Worm (Caenorhabditis elegans): ENCODE data around the gene F40G9.9.

ce11 chrIII:220368-220767 lies 48.9 kb upstream of the F40G9.9 start:
- no peak for TF ChIP-seq nhr-12 (tag; optimal IDR thresholded peaks at IDR 0.05)
- TF ChIP-seq elt-3 (tag; optimal IDR thresholded peaks at IDR 0.05) = no peak

Data from whole organism, mixed stage, embryonic.